Worm (Caenorhabditis elegans) whole organism, late embryonic: ENCODE measurements around the gene fbxb-97.

Experiments used
- F13H6.1 ChIP-seq: sonication (generic microtip); optimal IDR thresholded peaks from 2 replicates; lab custom pipeline; 2016; ENCODE audit warnings: missing genetic modification characterization, missing compliant biosample characterization
- ama-1 ChIP-seq: fragments of 150-350 bp; optimal IDR thresholded peaks from 2 replicates; lab custom pipeline; 2014
- ceh-24 ChIP-seq: sonication (generic microtip); optimal IDR thresholded peaks from 2 replicates; lab custom pipeline; 2016; ENCODE audit warnings: mild to moderate bottlenecking, missing genetic modification characterization, missing compliant biosample characterization
- ceh-31 ChIP-seq: sonication (generic microtip); optimal IDR thresholded peaks from 2 replicates; lab custom pipeline; 2016; ENCODE audit warnings: missing genetic modification characterization, missing compliant biosample characterization
- ceh-9 ChIP-seq: sonication (generic microtip); optimal IDR thresholded peaks from 2 replicates; lab custom pipeline; 2016; ENCODE audit warnings: mild to moderate bottlenecking, missing genetic modification characterization, inconsistent platforms, missing compliant biosample characterization
- ets-4 ChIP-seq: sonication (generic microtip); optimal IDR thresholded peaks from 2 replicates; lab custom pipeline; 2016; ENCODE audit warnings: missing genetic modification characterization, missing compliant biosample characterization
- hlh-30 ChIP-seq: sonication (generic microtip); optimal IDR thresholded peaks from 2 replicates; lab custom pipeline; 2017; ENCODE audit warnings: antibody characterized with exemption, missing genetic modification characterization, missing compliant biosample characterization; ENCODE audit not compliant: insufficient read depth
- nhr-11 ChIP-seq: fragments of 150-350 bp; optimal IDR thresholded peaks from 2 replicates; lab custom pipeline; 2014; ENCODE audit warnings: missing biosample characterization, missing genetic modification characterization
- pag-3 ChIP-seq: sonication (generic microtip); optimal IDR thresholded peaks from 2 replicates; lab custom pipeline; 2016; ENCODE audit warnings: missing compliant biosample characterization, missing genetic modification characterization, borderline replicate concordance
- pax-1 ChIP-seq: fragments of 150-350 bp; optimal IDR thresholded peaks from 2 replicates; lab custom pipeline; 2014; ENCODE audit warnings: missing biosample characterization, missing genetic modification characterization
- pros-1 ChIP-seq: fragments of 150-350 bp; optimal IDR thresholded peaks from 2 replicates; lab custom pipeline; 2014; ENCODE audit warnings: missing biosample characterization, missing genetic modification reagents, missing genetic modification characterization
- sdc-2 ChIP-seq: sonication (generic microtip); optimal IDR thresholded peaks from 2 replicates; lab custom pipeline; 2016; ENCODE audit warnings: missing genotype, missing genetic modification characterization, missing compliant biosample characterization
- unc-86 ChIP-seq: sonication (generic microtip); optimal IDR thresholded peaks from 2 replicates; lab custom pipeline; 2016; ENCODE audit warnings: missing genetic modification characterization, missing compliant biosample characterization
- ztf-16 ChIP-seq: sonication (generic microtip); optimal IDR thresholded peaks from 2 replicates; lab custom pipeline; 2017; ENCODE audit warnings: missing genetic modification characterization, missing compliant biosample characterization

DNA sequence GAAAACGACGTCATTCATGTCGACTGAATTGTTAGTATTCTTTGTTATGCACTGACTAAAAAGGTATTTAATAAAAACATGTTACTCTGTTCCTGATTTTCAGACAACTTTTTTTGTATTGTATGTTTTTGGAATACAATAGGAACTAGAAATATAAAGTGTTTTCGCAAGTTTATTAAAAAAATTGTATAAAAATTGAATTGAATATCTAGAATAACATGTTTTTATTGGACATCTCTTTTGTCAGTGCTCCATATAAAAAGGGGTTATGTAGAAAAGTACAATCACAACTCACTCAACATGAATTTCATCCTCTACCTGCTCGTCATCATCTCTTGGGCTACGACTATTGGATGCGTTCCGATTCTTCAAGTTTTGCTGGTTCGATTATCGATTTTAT lies 47.3 kb upstream of the fbxb-97 start, which contains the start of gene C46F9.5:
- TF ChIP-seq nhr-11 (tag; lab: Kevin White, UChicago) (no peak), unc-86 (no peak), ama-1 (lab: Kevin White, UChicago) (no peak), hlh-30 (tag; lab: Kevin White, UChicago) (no peak), pag-3 (no peak), pros-1 (tag; lab: Kevin White, UChicago) (no peak), ets-4 (tag; lab: Kevin White, UChicago) (no peak), ceh-24 (tag; lab: Kevin White, UChicago) (no peak), sdc-2 (tag; lab: Kevin White, UChicago) (no peak), F13H6.1 (tag; lab: Kevin White, UChicago) (no peak), ztf-16 (tag; lab: Kevin White, UChicago) (no peak), pax-1 (tag; lab: Kevin White, UChicago) (no peak), ceh-31 (tag; lab: Kevin White, UChicago) (no peak), ceh-9 (no peak)
